Worm (Caenorhabditis elegans) whole organism, L1 larva: ENCODE measurements around the gene nud-1.
A peak's percentile ranks its signal among the peaks of the same experiment; 100 is the strongest.

Experiments used
- C16A3.4 ChIP-seq: fragments of 150-350 bp; optimal IDR thresholded peaks from 2 replicates; lab custom pipeline; 2014; ENCODE audit warnings: missing biosample characterization, missing genetic modification characterization
- C34B4.2 ChIP-seq: sonication (generic microtip); optimal IDR thresholded peaks from 2 replicates; lab custom pipeline; 2017; ENCODE audit warnings: mild to moderate bottlenecking, missing genetic modification characterization, missing compliant biosample characterization
- F16B12.6 ChIP-seq: fragments of 150-350 bp; optimal IDR thresholded peaks from 2 replicates; lab custom pipeline; 2014; ENCODE audit warnings: missing biosample characterization, missing genetic modification characterization
- Y116A8C.19 ChIP-seq: sonication (generic microtip); optimal IDR thresholded peaks from 2 replicates; lab custom pipeline; 2016; ENCODE audit warnings: missing compliant biosample characterization, missing genetic modification characterization, borderline replicate concordance
- alr-1 ChIP-seq: fragments of 200-800 bp; sonication (Bioruptor generic); optimal IDR thresholded peaks from 2 replicates; lab custom pipeline; 2018; ENCODE audit warnings: borderline replicate concordance, mild to moderate bottlenecking, missing genetic modification characterization, missing compliant biosample characterization
- aly-2 ChIP-seq: fragments of 150-350 bp; optimal IDR thresholded peaks from 2 replicates; lab custom pipeline; 2014; ENCODE audit warnings: missing biosample characterization, missing genetic modification characterization
- ama-1 ChIP-seq: fragments of 150-350 bp; optimal IDR thresholded peaks from 2 replicates; lab custom pipeline; 2014
- blmp-1 ChIP-seq: fragments of 150-350 bp; optimal IDR thresholded peaks from 2 replicates; lab custom pipeline; 2014; ENCODE audit warnings: missing biosample characterization, missing genetic modification characterization
- ceh-63 ChIP-seq: fragments of 200-800 bp; sonication (Bioruptor generic); optimal IDR thresholded peaks from 2 replicates; lab custom pipeline; 2018; ENCODE audit warnings: mild to moderate bottlenecking, missing genetic modification characterization, missing compliant biosample characterization
- ceh-82 ChIP-seq, 3 experiments: fragments of 150-350 bp in 1 of 3; sonication (generic microtip) in 2 of 3; optimal IDR thresholded peaks; 2 replicates each; lab custom pipeline; 2014 to 2017; ENCODE audit warnings: missing biosample characterization in 3 of 3, missing genetic modification characterization in 3 of 3
- ceh-90 ChIP-seq: sonication (generic microtip); optimal IDR thresholded peaks from 2 replicates; lab custom pipeline; 2016; ENCODE audit warnings: missing genetic modification characterization, missing compliant biosample characterization
- ces-1 ChIP-seq: fragments of 150-350 bp; optimal IDR thresholded peaks from 2 replicates; lab custom pipeline; 2014; ENCODE audit warnings: missing biosample characterization, missing genetic modification reagents, missing genetic modification characterization
- dpl-1 ChIP-seq, 3 experiments: fragments of 150-350 bp in 2 of 3; sonication (generic microtip) in 1 of 3; optimal IDR thresholded peaks; 2 replicates each; lab custom pipeline; 2014 to 2017; ENCODE audit warnings: missing biosample characterization in 3 of 3, missing genetic modification characterization in 3 of 3, missing genetic modification reagents in 3 of 3
- efl-1 ChIP-seq, 4 experiments: fragments of 150-350 bp; optimal IDR thresholded peaks in 3 of 4; peaks in 1 of 4; 1 replicate in 1 of 4; 2 replicates in 3 of 4; lab custom pipeline; 2014; ENCODE audit warnings: missing biosample characterization in 2 of 4, missing genetic modification characterization in 2 of 4, missing genetic modification reagents in 2 of 4
- egl-13 ChIP-seq: sonication (generic microtip); optimal IDR thresholded peaks from 2 replicates; lab custom pipeline; 2016; ENCODE audit warnings: missing genotype, missing genetic modification reagents, missing genetic modification characterization, missing compliant biosample characterization
- egl-27 ChIP-seq, 2 experiments: fragments of 150-350 bp in 1 of 2; sonication (generic microtip); optimal IDR thresholded peaks; 3 replicates each; lab custom pipeline; 2017 to 2018; ENCODE audit warnings: missing biosample characterization in 2 of 2, missing genetic modification characterization in 2 of 2, missing genetic modification reagents in 2 of 2
- ets-5 ChIP-seq: fragments of 200-800 bp; sonication (Bioruptor generic); IDR thresholded peaks from 2 replicates; pipeline ENCODE4 v1.3.6; 2022; ENCODE audit warnings: missing genetic modification characterization, missing compliant biosample characterization
- fkh-8 ChIP-seq: sonication (generic microtip); optimal IDR thresholded peaks from 2 replicates; lab custom pipeline; 2016; ENCODE audit warnings: mild to moderate bottlenecking, missing genetic modification characterization, missing compliant biosample characterization
- fos-1 ChIP-seq: fragments of 150-350 bp; optimal IDR thresholded peaks from 2 replicates; lab custom pipeline; 2014; ENCODE audit warnings: missing biosample characterization, missing genetic modification characterization
- hlh-17 ChIP-seq: fragments of 200-800 bp; sonication (Bioruptor generic); optimal IDR thresholded peaks from 2 replicates; lab custom pipeline; 2018; ENCODE audit warnings: missing genetic modification characterization, mild to moderate bottlenecking, missing compliant biosample characterization, moderate library complexity, borderline replicate concordance
- irx-1 ChIP-seq: sonication (generic microtip); optimal IDR thresholded peaks from 2 replicates; lab custom pipeline; 2016; ENCODE audit warnings: missing genetic modification characterization, missing compliant biosample characterization
- lin-13 ChIP-seq: fragments of 150-350 bp; optimal IDR thresholded peaks from 2 replicates; lab custom pipeline; 2014; ENCODE audit warnings: missing biosample characterization, missing genetic modification reagents, missing genetic modification characterization
- lin-14 ChIP-seq: fragments of 200-800 bp; sonication (Bioruptor generic); optimal IDR thresholded peaks from 2 replicates; lab custom pipeline; 2018; ENCODE audit warnings: mild to moderate bottlenecking, missing genetic modification characterization, moderate library complexity, missing compliant biosample characterization
- lin-15B ChIP-seq: fragments of 150-350 bp; sonication (generic microtip); optimal IDR thresholded peaks from 3 replicates; lab custom pipeline; 2014; ENCODE audit warnings: missing biosample characterization, missing genetic modification characterization
- lin-35 ChIP-seq, 2 experiments: fragments of 150-350 bp; optimal IDR thresholded peaks; 2 replicates each; lab custom pipeline; 2014; ENCODE audit warnings: missing biosample characterization in 2 of 2, missing genetic modification characterization in 2 of 2, missing genetic modification reagents in 2 of 2
- lin-39 ChIP-seq: fragments of 150-350 bp; optimal IDR thresholded peaks from 2 replicates; lab custom pipeline; 2014; ENCODE audit warnings: missing biosample characterization, missing genetic modification reagents, missing genetic modification characterization
- lsy-2 ChIP-seq, 2 experiments: fragments of 150-350 bp; optimal IDR thresholded peaks; 2 replicates each; lab custom pipeline; 2014; ENCODE audit warnings: missing biosample characterization in 2 of 2, missing genetic modification characterization in 2 of 2
- mep-1 ChIP-seq: fragments of 150-350 bp; optimal IDR thresholded peaks from 2 replicates; lab custom pipeline; 2014; ENCODE audit warnings: missing biosample characterization, missing genetic modification characterization
- nhr-12 ChIP-seq: sonication (generic microtip); optimal IDR thresholded peaks from 2 replicates; lab custom pipeline; 2017; ENCODE audit warnings: missing biosample characterization, missing genetic modification characterization
- nhr-20 ChIP-seq: sonication (generic microtip); optimal IDR thresholded peaks from 2 replicates; lab custom pipeline; 2016; ENCODE audit warnings: mild to moderate bottlenecking, missing genetic modification characterization, missing compliant biosample characterization
- nhr-237 ChIP-seq: fragments of 150-350 bp; optimal IDR thresholded peaks from 2 replicates; lab custom pipeline; 2014; ENCODE audit warnings: missing biosample characterization, missing genetic modification characterization
- nhr-28 ChIP-seq: fragments of 150-350 bp; optimal IDR thresholded peaks from 2 replicates; lab custom pipeline; 2014; ENCODE audit warnings: missing biosample characterization, missing genetic modification characterization
- nhr-47 ChIP-seq: sonication (generic microtip); optimal IDR thresholded peaks from 2 replicates; lab custom pipeline; 2016; ENCODE audit warnings: mild to moderate bottlenecking, missing genetic modification characterization, moderate library complexity, missing compliant biosample characterization
- nhr-76 ChIP-seq: sonication (generic microtip); optimal IDR thresholded peaks from 2 replicates; lab custom pipeline; 2017; ENCODE audit warnings: missing biosample characterization, missing genetic modification characterization
- nhr-85 ChIP-seq: sonication (generic microtip); peaks from one replicate; lab custom pipeline; 2016; ENCODE audit warnings: missing genetic modification characterization, inconsistent platforms, missing compliant biosample characterization
- nhr-90 ChIP-seq: sonication (generic microtip); optimal IDR thresholded peaks from 2 replicates; lab custom pipeline; 2016; ENCODE audit warnings: mild to moderate bottlenecking, missing genetic modification characterization, missing compliant biosample characterization; ENCODE audit not compliant: poor library complexity
- pax-3 ChIP-seq: fragments of 200-800 bp; sonication (Bioruptor generic); optimal IDR thresholded peaks from 2 replicates; lab custom pipeline; 2018; ENCODE audit warnings: mild to moderate bottlenecking, missing genetic modification characterization, moderate library complexity, missing compliant biosample characterization
- skn-1 ChIP-seq: fragments of 150-350 bp; optimal IDR thresholded peaks from 2 replicates; lab custom pipeline; 2014; ENCODE audit warnings: missing biosample characterization, missing genetic modification characterization
- snpc-4 ChIP-seq: fragments of 150-350 bp; optimal IDR thresholded peaks from 2 replicates; lab custom pipeline; 2014; ENCODE audit warnings: missing biosample characterization, missing genetic modification characterization
- snu-23 ChIP-seq: sonication (generic microtip); optimal IDR thresholded peaks from 2 replicates; lab custom pipeline; 2016; ENCODE audit warnings: missing genetic modification characterization, missing compliant biosample characterization
- sptf-1 ChIP-seq: fragments of 150-350 bp; optimal IDR thresholded peaks from 2 replicates; lab custom pipeline; 2014; ENCODE audit warnings: missing biosample characterization, missing genetic modification characterization
- sup-37 ChIP-seq: fragments of 200-800 bp; sonication (Bioruptor generic); optimal IDR thresholded peaks from 2 replicates; lab custom pipeline; 2018; ENCODE audit warnings: mild to moderate bottlenecking, missing genetic modification characterization, missing compliant biosample characterization
- tbx-2 ChIP-seq: sonication (generic microtip); optimal IDR thresholded peaks from 2 replicates; lab custom pipeline; 2016; ENCODE audit warnings: missing genetic modification characterization, missing compliant biosample characterization
- unc-62 ChIP-seq: fragments of 150-350 bp; optimal IDR thresholded peaks from 2 replicates; lab custom pipeline; 2014; ENCODE audit warnings: missing biosample characterization, missing genetic modification reagents, missing genetic modification characterization
- unc-86 ChIP-seq: sonication (generic microtip); optimal IDR thresholded peaks from 2 replicates; lab custom pipeline; 2016; ENCODE audit warnings: missing genetic modification characterization, missing compliant biosample characterization
- xbp-1 ChIP-seq: sonication (generic microtip); optimal IDR thresholded peaks from 2 replicates; lab custom pipeline; 2016; ENCODE audit warnings: missing genetic modification characterization, missing compliant biosample characterization
- zag-1 ChIP-seq: fragments of 150-350 bp; optimal IDR thresholded peaks from 2 replicates; lab custom pipeline; 2014; ENCODE audit warnings: missing biosample characterization, missing genetic modification characterization

Gene nud-1

ce11 chrIII:13313788-13314187 is 27.5 kb upstream of the nud-1 start, which contains the start of gene Y43F4B.10:
Gene Y43F4B.10 (plus strand): TSS chrIII:13314068.
- TF ChIP-seq snpc-4 (tag; lab: Kevin White, UChicago) (peak; percentile 2), mep-1 (tag; lab: Kevin White, UChicago) (peak; percentile 45), nhr-12 (tag; lab: Kevin White, UChicago) (no peak), lin-13 (GFP tag; lab: Kevin White, UChicago) (peak; percentile 7), fkh-8 (tag; lab: Kevin White, UChicago) (no peak), C34B4.2 (no peak), blmp-1 (tag; lab: Kevin White, UChicago) (peak; percentile 23), snu-23 (peak; percentile 30), unc-62 (no peak), ceh-63 (GFP tag; lab: Kevin White, UChicago) (no peak), lin-15B (tag; lab: Kevin White, UChicago) (peak; percentile 56), ceh-82 (tag; optimal IDR thresholded peaks at IDR 0.05; lab: Kevin White, UChicago) (peak in 1 of 3 experiments; percentile 10), nhr-47 (tag; lab: Kevin White, UChicago) (peak; percentile 28), fos-1 (tag; lab: Kevin White, UChicago) (no peak), pax-3 (no peak), lsy-2 (tag; optimal IDR thresholded peaks at IDR 0.05; lab: Kevin White, UChicago) (peak in 1 of 2 experiments; percentile 64), ceh-90 (no peak), ces-1 (GFP tag; lab: Kevin White, UChicago) (no peak), dpl-1 (GFP tag; optimal IDR thresholded peaks at IDR 0.05; lab: Kevin White, UChicago) (peak; percentile 42 to 74 (median 51)), F16B12.6 (tag; lab: Kevin White, UChicago) (peak; percentile 26), sptf-1 (tag; lab: Kevin White, UChicago) (no peak), irx-1 (tag; lab: Kevin White, UChicago) (no peak), nhr-28 (tag; lab: Kevin White, UChicago) (no peak), tbx-2 (no peak), nhr-85 (peak; percentile 1), sup-37 (no peak), xbp-1 (tag; lab: Kevin White, UChicago) (no peak), Y116A8C.19 (tag; lab: Kevin White, UChicago) (no peak), nhr-76 (tag; lab: Kevin White, UChicago) (no peak), nhr-90 (no peak), egl-27 (tag; optimal IDR thresholded peaks at IDR 0.05; lab: Kevin White, UChicago) (no peak), alr-1 (no peak), zag-1 (tag; lab: Kevin White, UChicago) (no peak), ets-5 (GFP tag; lab: Robert Waterston, UW) (no peak), egl-13 (no peak), lin-39 (no peak), hlh-17 (GFP tag; lab: Kevin White, UChicago) (no peak), unc-86 (no peak), skn-1 (no peak), efl-1 (optimal IDR thresholded peaks at IDR 0.05; lab: Kevin White, UChicago) (peak; percentile 51 to 75), efl-1 (GFP tag; optimal IDR thresholded peaks at IDR 0.05 in 1 of 2; lab: Kevin White, UChicago) (peak; percentile 18 to 58), aly-2 (tag; lab: Kevin White, UChicago) (no peak), nhr-237 (tag; lab: Kevin White, UChicago) (no peak), ama-1 (lab: Kevin White, UChicago) (no peak), lin-35 (GFP tag; optimal IDR thresholded peaks at IDR 0.05; lab: Kevin White, UChicago) (peak; percentile 50 to 69), C16A3.4 (tag; lab: Kevin White, UChicago) (no peak), lin-14 (no peak), nhr-20 (tag; lab: Kevin White, UChicago) (peak; percentile 6)
